Worm (Caenorhabditis elegans) whole organism, young adult: Measurements from ENCODE around the gene T15H9.5.

Source experiments
- B0261.1 ChIP-seq: sonication (generic microtip); optimal IDR thresholded peaks from 2 replicates; lab custom pipeline; 2016; ENCODE audit warnings: mild to moderate bottlenecking, missing genetic modification characterization, moderate library complexity, missing compliant biosample characterization
- C17E4.6 ChIP-seq: fragments of 200-800 bp; sonication (Bioruptor generic); IDR thresholded peaks from 2 replicates; pipeline ENCODE4 v1.3.6; 2022; ENCODE audit warnings: missing genetic modification reagents, missing genetic modification characterization, missing compliant biosample characterization
- F37B4.10 ChIP-seq: fragments of 200-800 bp; sonication (Bioruptor generic); IDR thresholded peaks from 2 replicates; pipeline ENCODE4 v1.3.6; 2022; ENCODE audit warnings: missing genetic modification characterization, missing compliant biosample characterization
- F39B2.1 ChIP-seq: fragments of 200-800 bp; sonication (Bioruptor generic); IDR thresholded peaks from 2 replicates; pipeline ENCODE4 v1.3.6; 2022; ENCODE audit warnings: missing genetic modification reagents, missing genetic modification characterization, missing compliant biosample characterization
- F55B11.4 ChIP-seq: sonication (generic microtip); optimal IDR thresholded peaks from 2 replicates; lab custom pipeline; 2016; ENCODE audit warnings: missing compliant biosample characterization, missing genetic modification characterization, borderline replicate concordance; ENCODE audit not compliant: insufficient read depth
- F57C9.4 ChIP-seq: sonication (generic microtip); optimal IDR thresholded peaks from 2 replicates; lab custom pipeline; 2017; ENCODE audit warnings: mild to moderate bottlenecking, missing genetic modification characterization, missing compliant biosample characterization
- K12H6.12 ChIP-seq: fragments of 200-800 bp; sonication (Bioruptor generic); optimal IDR thresholded peaks from 2 replicates; lab custom pipeline; 2018; ENCODE audit warnings: mild to moderate bottlenecking, missing genetic modification characterization, missing compliant biosample characterization
- T07F8.4 ChIP-seq: sonication (generic microtip); optimal IDR thresholded peaks from 2 replicates; lab custom pipeline; 2016; ENCODE audit warnings: mild to moderate bottlenecking, missing genetic modification characterization, moderate library complexity, missing compliant biosample characterization
- Y53G8AR.9 ChIP-seq: fragments of 200-800 bp; sonication (Bioruptor generic); conservative IDR thresholded peaks from 2 replicates; pipeline ENCODE4 v1.3.6; 2022; ENCODE audit warnings: missing genetic modification reagents, missing genetic modification characterization, missing compliant biosample characterization
- Y79H2A.3 ChIP-seq: fragments of 200-800 bp; sonication (Bioruptor generic); conservative IDR thresholded peaks from 2 replicates; pipeline ENCODE4 v1.3.6; 2022; ENCODE audit warnings: missing genetic modification reagents, missing genetic modification characterization, missing compliant biosample characterization
- aptf-2 ChIP-seq: fragments of 200-800 bp; sonication (Bioruptor generic); conservative IDR thresholded peaks from 2 replicates; pipeline ENCODE4 v1.3.6; 2022; ENCODE audit warnings: missing genetic modification reagents, missing genetic modification characterization, missing compliant biosample characterization
- attf-3 ChIP-seq: fragments of 200-800 bp; sonication (Bioruptor generic); conservative IDR thresholded peaks from 2 replicates; pipeline ENCODE4 v1.3.6; 2022; ENCODE audit warnings: missing genetic modification reagents, missing genetic modification characterization, missing compliant biosample characterization
- attf-6 ChIP-seq: fragments of 200-800 bp; sonication (Bioruptor generic); IDR thresholded peaks from 2 replicates; pipeline ENCODE4 v1.3.6; 2022; ENCODE audit warnings: missing genetic modification reagents, missing genetic modification characterization, missing compliant biosample characterization
- bed-2 ChIP-seq: fragments of 200-800 bp; sonication (Bioruptor generic); IDR thresholded peaks from 2 replicates; pipeline ENCODE4 v1.3.6; 2022; ENCODE audit warnings: missing genetic modification reagents, missing genetic modification characterization, missing compliant biosample characterization
- cebp-2 ChIP-seq: fragments of 200-800 bp; sonication (Bioruptor generic); IDR thresholded peaks from 2 replicates; pipeline ENCODE4 v1.3.6; 2022; ENCODE audit warnings: missing genetic modification characterization, missing compliant biosample characterization
- ceh-27 ChIP-seq: fragments of 200-800 bp; sonication (Bioruptor generic); optimal IDR thresholded peaks from 2 replicates; lab custom pipeline; 2018; ENCODE audit warnings: mild to moderate bottlenecking, missing genetic modification characterization, moderate library complexity, missing compliant biosample characterization
- ceh-58 ChIP-seq: fragments of 200-800 bp; sonication (Bioruptor generic); IDR thresholded peaks from 2 replicates; pipeline ENCODE4 v1.3.6; 2022; ENCODE audit warnings: missing genetic modification characterization, missing compliant biosample characterization
- ceh-91 ChIP-seq: fragments of 200-800 bp; sonication (Bioruptor generic); IDR thresholded peaks from 2 replicates; pipeline ENCODE4 v1.3.6; 2022; ENCODE audit warnings: missing genetic modification reagents, missing genetic modification characterization, missing compliant biosample characterization
- chd-7 ChIP-seq: sonication (generic microtip); optimal IDR thresholded peaks from 2 replicates; lab custom pipeline; 2016; ENCODE audit warnings: mild to moderate bottlenecking, missing genetic modification characterization, moderate library complexity, missing compliant biosample characterization
- dox-1 ChIP-seq: fragments of 200-800 bp; sonication (Bioruptor generic); IDR thresholded peaks from 2 replicates; pipeline ENCODE4 v1.3.6; 2022; ENCODE audit warnings: missing genetic modification reagents, missing genetic modification characterization, missing compliant biosample characterization
- efl-1 ChIP-seq: fragments of 150-350 bp; optimal IDR thresholded peaks from 2 replicates; lab custom pipeline; 2014; ENCODE audit warnings: missing biosample characterization, missing genetic modification reagents, missing genetic modification characterization
- egl-18 ChIP-seq: fragments of 200-800 bp; sonication (Bioruptor generic); IDR thresholded peaks from 2 replicates; pipeline ENCODE4 v1.3.6; 2022; ENCODE audit warnings: missing genetic modification reagents, missing genetic modification characterization, missing compliant biosample characterization
- egl-44 ChIP-seq: fragments of 200-800 bp; sonication (Bioruptor generic); IDR thresholded peaks from 2 replicates; pipeline ENCODE4 v1.3.6; 2022; ENCODE audit warnings: missing genetic modification reagents, missing genetic modification characterization, missing compliant biosample characterization
- egrh-3 ChIP-seq: fragments of 200-800 bp; sonication (Bioruptor generic); IDR thresholded peaks from 2 replicates; pipeline ENCODE4 v1.3.6; 2022; ENCODE audit warnings: missing genetic modification reagents, missing genetic modification characterization, missing compliant biosample characterization
- fkh-3 ChIP-seq: sonication (generic microtip); optimal IDR thresholded peaks from 2 replicates; lab custom pipeline; 2016; ENCODE audit warnings: mild to moderate bottlenecking, missing genetic modification characterization, missing compliant biosample characterization
- gei-17 ChIP-seq: fragments of 200-800 bp; sonication (Bioruptor generic); optimal IDR thresholded peaks from 2 replicates; lab custom pipeline; 2018; ENCODE audit warnings: mild to moderate bottlenecking, missing genetic modification characterization, missing compliant biosample characterization
- him-1 ChIP-seq: sonication (generic microtip); optimal IDR thresholded peaks from 2 replicates; lab custom pipeline; 2016; ENCODE audit warnings: missing genotype, missing genetic modification reagents, missing genetic modification characterization, missing compliant biosample characterization
- hlh-12 ChIP-seq: sonication (generic microtip); optimal IDR thresholded peaks from 2 replicates; lab custom pipeline; 2016; ENCODE audit warnings: missing genetic modification characterization, missing compliant biosample characterization
- lag-1 ChIP-seq: fragments of 200-800 bp; sonication (Bioruptor generic); IDR thresholded peaks from 2 replicates; pipeline ENCODE4 v1.3.6; 2022; ENCODE audit warnings: missing genetic modification reagents, missing genetic modification characterization, missing compliant biosample characterization
- lin-35 ChIP-seq, 3 experiments: fragments of 150-350 bp in 2 of 3; sonication (generic microtip) in 1 of 3; optimal IDR thresholded peaks; 2 replicates each; lab custom pipeline; 2014 to 2018; ENCODE audit warnings: missing biosample characterization in 3 of 3, missing genetic modification characterization in 3 of 3, missing genetic modification reagents in 3 of 3
- lir-1 ChIP-seq: fragments of 200-800 bp; sonication (Bioruptor generic); conservative IDR thresholded peaks from 2 replicates; pipeline ENCODE4 v1.3.6; 2022; ENCODE audit warnings: missing genetic modification reagents, missing genetic modification characterization, missing compliant biosample characterization
- lsl-1 ChIP-seq: fragments of 200-800 bp; sonication (Bioruptor generic); optimal IDR thresholded peaks from 2 replicates; lab custom pipeline; 2018; ENCODE audit warnings: mild to moderate bottlenecking, missing genetic modification characterization, moderate library complexity, missing compliant biosample characterization
- madf-3 ChIP-seq: fragments of 200-800 bp; sonication (Bioruptor generic); IDR thresholded peaks from 2 replicates; pipeline ENCODE4 v1.3.6; 2022; ENCODE audit warnings: missing genetic modification reagents, missing genetic modification characterization, missing compliant biosample characterization
- madf-6 ChIP-seq: fragments of 200-800 bp; sonication (Bioruptor generic); IDR thresholded peaks from 2 replicates; pipeline ENCODE4 v1.3.6; 2022; ENCODE audit warnings: missing genetic modification reagents, missing genetic modification characterization, missing compliant biosample characterization
- madf-8 ChIP-seq: fragments of 200-800 bp; sonication (Bioruptor generic); conservative IDR thresholded peaks from 2 replicates; pipeline ENCODE4 v1.3.6; 2022; ENCODE audit warnings: missing genetic modification reagents, missing genetic modification characterization, missing compliant biosample characterization
- mel-28 ChIP-seq: sonication (generic microtip); optimal IDR thresholded peaks from 2 replicates; lab custom pipeline; 2016; ENCODE audit warnings: borderline replicate concordance, mild to moderate bottlenecking, missing genetic modification characterization, missing compliant biosample characterization
- nhr-120 ChIP-seq: fragments of 200-800 bp; sonication (Bioruptor generic); IDR thresholded peaks from 2 replicates; pipeline ENCODE4 v1.3.6; 2022; ENCODE audit warnings: missing genetic modification characterization, missing compliant biosample characterization
- nhr-179 ChIP-seq: sonication (generic microtip); optimal IDR thresholded peaks from 2 replicates; lab custom pipeline; 2016; ENCODE audit warnings: mild to moderate bottlenecking, missing genetic modification characterization, missing compliant biosample characterization
- nhr-27 ChIP-seq: fragments of 200-800 bp; sonication (Bioruptor generic); optimal IDR thresholded peaks from 2 replicates; lab custom pipeline; 2018; ENCODE audit warnings: mild to moderate bottlenecking, missing genetic modification characterization, moderate library complexity, missing compliant biosample characterization
- rcor-1 ChIP-seq: fragments of 200-800 bp; sonication (Bioruptor generic); IDR thresholded peaks from 2 replicates; pipeline ENCODE4 v1.3.6; 2022; ENCODE audit warnings: missing genetic modification reagents, missing genetic modification characterization, missing compliant biosample characterization
- sea-2 ChIP-seq: fragments of 200-800 bp; sonication (Bioruptor generic); IDR thresholded peaks from 2 replicates; pipeline ENCODE4 v1.3.6; 2022; ENCODE audit warnings: missing genetic modification characterization, missing compliant biosample characterization
- snpc-1.1 ChIP-seq: sonication (generic microtip); optimal IDR thresholded peaks from 2 replicates; lab custom pipeline; 2017; ENCODE audit warnings: missing genetic modification characterization, mild to moderate bottlenecking, missing compliant biosample characterization, antibody characterized with exemption, moderate library complexity, missing genotype, missing genetic modification reagents; ENCODE audit not compliant: insufficient read depth
- snpc-4 ChIP-seq, 5 experiments: fragments of 150-350 bp in 1 of 5; sonication (generic microtip) in 4 of 5; optimal IDR thresholded peaks; 2 replicates each; lab custom pipeline; 2014 to 2018; ENCODE audit warnings: missing genetic modification characterization in 5 of 5, missing biosample characterization in 3 of 5, antibody characterized with exemption in 2 of 5, mild to moderate bottlenecking in 2 of 5, missing compliant biosample characterization in 2 of 5, missing genotype in 2 of 5, moderate library complexity in 2 of 5, missing genetic modification reagents in 1 of 5
- somi-1 ChIP-seq: fragments of 200-800 bp; sonication (Bioruptor generic); optimal IDR thresholded peaks from 2 replicates; lab custom pipeline; 2018; ENCODE audit warnings: mild to moderate bottlenecking, missing genetic modification characterization, missing compliant biosample characterization
- unc-130 ChIP-seq: sonication (generic microtip); optimal IDR thresholded peaks from 2 replicates; lab custom pipeline; 2016; ENCODE audit warnings: missing genetic modification reagents, missing genetic modification characterization, missing compliant biosample characterization
- xnd-1 ChIP-seq: sonication (generic microtip); optimal IDR thresholded peaks from 2 replicates; lab custom pipeline; 2016; ENCODE audit warnings: missing genotype, missing genetic modification reagents, missing genetic modification characterization, missing compliant biosample characterization
- ztf-25 ChIP-seq: fragments of 200-800 bp; sonication (Bioruptor generic); IDR thresholded peaks from 2 replicates; pipeline ENCODE4 v1.3.6; 2022; ENCODE audit warnings: missing genetic modification reagents, missing genetic modification characterization, missing compliant biosample characterization
- ztf-6 ChIP-seq: fragments of 200-800 bp; sonication (Bioruptor generic); IDR thresholded peaks from 2 replicates; pipeline ENCODE4 v1.3.6; 2022; ENCODE audit warnings: missing genetic modification reagents, missing genetic modification characterization, missing compliant biosample characterization

T15H9.5 gene

ce11 chrII:9591071-9591470 lies 20.2 kb downstream of the T15H9.5 start, which contains the start of the genes E02H1.1 and tag-124 (continued):
- no peak for TF ChIP-seq snpc-4 (GFP tag; optimal IDR thresholded peaks at IDR 0.05; lab: Kevin White, UChicago)
- peak in 2 of 4 experiments; percentile 22 to 29 for TF ChIP-seq snpc-4 (tag; optimal IDR thresholded peaks at IDR 0.05; lab: Kevin White, UChicago)
- no peak for TF ChIP-seq egl-18 (GFP tag; lab: Robert Waterston, UW)
- peak in 1 of 3 experiments; percentile 48 for TF ChIP-seq lin-35 (GFP tag; optimal IDR thresholded peaks at IDR 0.05; lab: Kevin White, UChicago)
- no peak for TF ChIP-seq nhr-120 (GFP tag; lab: Robert Waterston, UW)
- no peak for TF ChIP-seq snpc-1.1 (tag; lab: Kevin White, UChicago)
- peak; percentile 70; the same call in 1 of the 2 replicates for TF ChIP-seq madf-6 (GFP tag; lab: Robert Waterston, UW)
- TF ChIP-seq cebp-2 (GFP tag; lab: Robert Waterston, UW) = no peak
- no peak for TF ChIP-seq gei-17 (GFP tag; lab: Kevin White, UChicago)
- no peak for TF ChIP-seq efl-1 (GFP tag; lab: Kevin White, UChicago)
- no peak for TF ChIP-seq nhr-179 (tag; lab: Kevin White, UChicago)
- no peak for TF ChIP-seq nhr-27
- peak; percentile 40 for TF ChIP-seq him-1
- no peak for TF ChIP-seq ztf-25 (GFP tag; lab: Robert Waterston, UW)
- TF ChIP-seq sea-2 (GFP tag; lab: Robert Waterston, UW) = no peak
- TF ChIP-seq lir-1 (GFP tag; lab: Robert Waterston, UW) = peak; percentile 50; the same call in 1 of the 2 replicates
- no peak for TF ChIP-seq ceh-91 (GFP tag; lab: Robert Waterston, UW)
- TF ChIP-seq ztf-6 (GFP tag; lab: Robert Waterston, UW) = 0 out of 2 replicates have a peak, but pooled peaks have one; percentile 34
- peak; percentile 69 for TF ChIP-seq ceh-27 (GFP tag; lab: Kevin White, UChicago)
- TF ChIP-seq ceh-58 (GFP tag; lab: Robert Waterston, UW) = no peak
- no peak for TF ChIP-seq T07F8.4 (tag; lab: Kevin White, UChicago)
- TF ChIP-seq lsl-1 (GFP tag; lab: Kevin White, UChicago) = peak; percentile 27
- no peak for TF ChIP-seq Y79H2A.3 (GFP tag; lab: Robert Waterston, UW)
- TF ChIP-seq mel-28 (tag; lab: Kevin White, UChicago) = no peak
- no peak for TF ChIP-seq hlh-12 (tag; lab: Kevin White, UChicago)
- peak; percentile 2 for TF ChIP-seq xnd-1 (tag; lab: Kevin White, UChicago)
- peak; percentile 48 for TF ChIP-seq K12H6.12 (tag; lab: Kevin White, UChicago)
- no peak for TF ChIP-seq F55B11.4
- peak; percentile 29; the same call in 1 of the 2 replicates for TF ChIP-seq madf-8 (GFP tag; lab: Robert Waterston, UW)
- TF ChIP-seq Y53G8AR.9 (GFP tag; lab: Robert Waterston, UW) = no peak
- peak; percentile 62 for TF ChIP-seq rcor-1 (GFP tag; lab: Robert Waterston, UW)
- no peak for TF ChIP-seq aptf-2
- peak; percentile 82 for TF ChIP-seq unc-130
- peak; percentile 59 for TF ChIP-seq attf-3 (GFP tag; lab: Robert Waterston, UW)
- no peak for TF ChIP-seq F57C9.4 (tag; lab: Kevin White, UChicago)
- TF ChIP-seq egl-44 (GFP tag; lab: Robert Waterston, UW) = no peak
- no peak for TF ChIP-seq F37B4.10 (GFP tag; lab: Robert Waterston, UW)
- TF ChIP-seq attf-6 = 0 out of 2 replicates have a peak, but pooled peaks have one; percentile 31
- TF ChIP-seq somi-1 (GFP tag; lab: Kevin White, UChicago) = no peak
- peak; percentile 37; the same call in 1 of the 2 replicates for TF ChIP-seq dox-1 (GFP tag; lab: Robert Waterston, UW)
- no peak for TF ChIP-seq fkh-3
- 0 out of 2 replicates have a peak, but pooled peaks have one; percentile 34 for TF ChIP-seq bed-2 (GFP tag; lab: Robert Waterston, UW)
- TF ChIP-seq B0261.1 (tag; lab: Kevin White, UChicago) = no peak
- TF ChIP-seq egrh-3 = no peak
- 0 out of 2 replicates have a peak, but pooled peaks have one; percentile 49 for TF ChIP-seq madf-3
- peak; percentile 29 for TF ChIP-seq chd-7 (tag; lab: Kevin White, UChicago)
- no peak for TF ChIP-seq C17E4.6
- TF ChIP-seq F39B2.1 (GFP tag; lab: Robert Waterston, UW) = no peak
- TF ChIP-seq lag-1 (GFP tag; lab: Robert Waterston, UW) = no peak
